Worm (Caenorhabditis elegans): ENCODE data around the gene T22F3.7.
"Not testable (repeated sequence)": the region's sequence is repeated elsewhere in the genome, so short reads cannot be mapped to it uniquely, and the experiment has no call there.

The T22F3.7 gene

ce11 chrV:3562824-3563223 is 37.6 kb downstream of the T22F3.7 start, which contains the start of gene T24A6.16:
Gene T24A6.16 (minus strand): TSS chrV:3562924.
- not testable (repeated sequence) for TF ChIP-seq tbx-37 (GFP tag; conservative IDR thresholded peaks at IDR 0.05); flt-1 (GFP tag; IDR thresholded peaks at IDR 0.05); scrt-1 (GFP tag; IDR thresholded peaks at IDR 0.05)

ce11 chrV:3558744-3559143 is 41.7 kb downstream of the T22F3.7 start, which contains the start of gene T24A6.1:
Gene T24A6.1 (plus strand): TSS chrV:3559044.
- not testable (repeated sequence) for TF ChIP-seq ceh-36 (tag; optimal IDR thresholded peaks at IDR 0.05); ceh-13 (GFP tag; optimal IDR thresholded peaks at IDR 0.05); sea-1 (GFP tag; conservative IDR thresholded peaks at IDR 0.05)

ce11 chrV:3557422-3557821 is 43.0 kb downstream of the T22F3.7 start, which contains the start of gene grl-31:
Gene grl-31 (minus strand): TSS chrV:3557778.
- no peak for TF ChIP-seq sea-1 (GFP tag; conservative IDR thresholded peaks at IDR 0.05)
- no peak for TF ChIP-seq ama-1 (optimal IDR thresholded peaks at IDR 0.05)
- TF ChIP-seq pes-1 (GFP tag; IDR thresholded peaks at IDR 0.05): no peak
- TF ChIP-seq F13C5.2 (tag; optimal IDR thresholded peaks at IDR 0.05): no peak
- no peak for TF ChIP-seq tbx-37 (GFP tag; conservative IDR thresholded peaks at IDR 0.05)
- no peak for TF ChIP-seq hmbx-1 (tag; optimal IDR thresholded peaks at IDR 0.05)
- no peak for TF ChIP-seq flt-1 (GFP tag; IDR thresholded peaks at IDR 0.05)
- no peak for TF ChIP-seq tra-4 (tag; optimal IDR thresholded peaks at IDR 0.05)
- TF ChIP-seq tbx-11 (GFP tag; IDR thresholded peaks at IDR 0.05): no peak
- no peak for TF ChIP-seq hmg-4 (GFP tag; optimal IDR thresholded peaks at IDR 0.05)
- no peak for TF ChIP-seq B0310.2 (tag; optimal IDR thresholded peaks at IDR 0.05)
- no peak for TF ChIP-seq aly-1 (tag; optimal IDR thresholded peaks at IDR 0.05)
- no peak for TF ChIP-seq ceh-13 (GFP tag; optimal IDR thresholded peaks at IDR 0.05)

ce11 chrV:3555986-3556385 is 44.5 kb downstream of the T22F3.7 start, which contains the start of gene grl-30:
Gene grl-30 (plus strand): TSS chrV:3556286.
- TF ChIP-seq ceh-36 (tag; optimal IDR thresholded peaks at IDR 0.05): no peak
- TF ChIP-seq flt-1 (GFP tag; IDR thresholded peaks at IDR 0.05): no peak
- TF ChIP-seq hmg-4 (GFP tag; optimal IDR thresholded peaks at IDR 0.05): no peak
- no peak for TF ChIP-seq hnd-1 (tag; optimal IDR thresholded peaks at IDR 0.05)
- TF ChIP-seq ceh-13 (GFP tag; optimal IDR thresholded peaks at IDR 0.05): no peak
- no peak for TF ChIP-seq sea-1 (GFP tag; conservative IDR thresholded peaks at IDR 0.05)
- TF ChIP-seq ama-1 (optimal IDR thresholded peaks at IDR 0.05): no peak
- no peak for TF ChIP-seq tra-4 (tag; optimal IDR thresholded peaks at IDR 0.05)
- TF ChIP-seq hmbx-1 (tag; optimal IDR thresholded peaks at IDR 0.05): no peak
- TF ChIP-seq B0310.2 (tag; optimal IDR thresholded peaks at IDR 0.05): no peak
- no peak for TF ChIP-seq aly-1 (tag; optimal IDR thresholded peaks at IDR 0.05)
- TF ChIP-seq tbx-11 (GFP tag; IDR thresholded peaks at IDR 0.05): no peak
- no peak for TF ChIP-seq ets-7 (tag; optimal IDR thresholded peaks at IDR 0.05)

- no peak for TF ChIP-seq pes-1 (GFP tag; IDR thresholded peaks at IDR 0.05)
Measured at ce11 chrV:3554869-3555268, 45.6 kb downstream of the T22F3.7 start, which contains the start of gene grl-29. Gene grl-29 (minus strand): TSS chrV:3555236.

- TF ChIP-seq flt-1 (GFP tag; IDR thresholded peaks at IDR 0.05): no peak
- no peak for TF ChIP-seq hnd-1 (tag; optimal IDR thresholded peaks at IDR 0.05)
Measured at ce11 chrV:3552740-3553469, 47.6 kb downstream of the T22F3.7 start, which contains the start of gene T24A6.20. Gene T24A6.20 (plus strand): TSS chrV:3553134.

- no peak for TF ChIP-seq F13C5.2 (tag; optimal IDR thresholded peaks at IDR 0.05)
- TF ChIP-seq hmbx-1 (tag; optimal IDR thresholded peaks at IDR 0.05): no peak
- TF ChIP-seq hmg-4 (GFP tag; optimal IDR thresholded peaks at IDR 0.05): no peak
- no peak for TF ChIP-seq scrt-1 (GFP tag; IDR thresholded peaks at IDR 0.05)
- no peak for TF ChIP-seq ama-1 (optimal IDR thresholded peaks at IDR 0.05)
- no peak for TF ChIP-seq ets-7 (tag; optimal IDR thresholded peaks at IDR 0.05)
- no peak for TF ChIP-seq sea-1 (GFP tag; conservative IDR thresholded peaks at IDR 0.05)
- no peak for TF ChIP-seq tbx-37 (GFP tag; conservative IDR thresholded peaks at IDR 0.05)
- no peak for TF ChIP-seq ceh-13 (GFP tag; optimal IDR thresholded peaks at IDR 0.05)
- no peak for TF ChIP-seq pes-1 (GFP tag; IDR thresholded peaks at IDR 0.05)
- no peak for TF ChIP-seq aly-1 (tag; optimal IDR thresholded peaks at IDR 0.05)
Measured at ce11 chrV:3551765-3552164, 48.7 kb downstream of the T22F3.7 start, which contains the start of gene grl-28. Gene grl-28 (minus strand): TSS chrV:3551865.

- TF ChIP-seq aly-1 (tag; optimal IDR thresholded peaks at IDR 0.05): no peak
- TF ChIP-seq sea-1 (GFP tag; conservative IDR thresholded peaks at IDR 0.05): no peak
- TF ChIP-seq B0310.2 (tag; optimal IDR thresholded peaks at IDR 0.05): no peak
- TF ChIP-seq flt-1 (GFP tag; IDR thresholded peaks at IDR 0.05): no peak
- no peak for TF ChIP-seq ceh-13 (GFP tag; optimal IDR thresholded peaks at IDR 0.05)
- no peak for TF ChIP-seq hmg-4 (GFP tag; optimal IDR thresholded peaks at IDR 0.05)
- no peak for TF ChIP-seq tbx-11 (GFP tag; IDR thresholded peaks at IDR 0.05)
- TF ChIP-seq ama-1 (optimal IDR thresholded peaks at IDR 0.05): no peak
- TF ChIP-seq tra-4 (tag; optimal IDR thresholded peaks at IDR 0.05): no peak
- no peak for TF ChIP-seq hnd-1 (tag; optimal IDR thresholded peaks at IDR 0.05)
- TF ChIP-seq ceh-36 (tag; optimal IDR thresholded peaks at IDR 0.05): no peak
- TF ChIP-seq scrt-1 (GFP tag; IDR thresholded peaks at IDR 0.05): no peak
- TF ChIP-seq F13C5.2 (tag; optimal IDR thresholded peaks at IDR 0.05): no peak
- TF ChIP-seq hmbx-1 (tag; optimal IDR thresholded peaks at IDR 0.05): no peak
- TF ChIP-seq tbx-37 (GFP tag; conservative IDR thresholded peaks at IDR 0.05): no peak
- no peak for TF ChIP-seq ets-7 (tag; optimal IDR thresholded peaks at IDR 0.05)
Measured at ce11 chrV:3549553-3549952, 50.9 kb downstream of the T22F3.7 start, which contains the start of gene sri-21. Gene sri-21 (plus strand): TSS chrV:3549853.
